Worm (Caenorhabditis elegans) whole organism, L4 larva: ENCODE data around the gene gpa-1.
"Not testable (repeated sequence)": the region's sequence is repeated elsewhere in the genome, so short reads cannot be mapped to it uniquely, and the experiment has no call there.

ENCODE experiments used
- F10B5.3 ChIP-seq: sonication (generic microtip); optimal IDR thresholded peaks from 2 replicates; lab custom pipeline; 2016; ENCODE audit warnings: mild to moderate bottlenecking, missing genetic modification characterization, missing compliant biosample characterization
- F49E8.2 ChIP-seq: sonication (generic microtip); optimal IDR thresholded peaks from 2 replicates; lab custom pipeline; 2016; ENCODE audit warnings: missing compliant biosample characterization, mild to moderate bottlenecking, missing genetic modification characterization, borderline replicate concordance
- T26A8.4 ChIP-seq: fragments of 200-800 bp; sonication (Bioruptor generic); IDR thresholded peaks from 2 replicates; pipeline ENCODE4 v1.3.6; 2022; ENCODE audit warnings: missing genetic modification characterization, missing compliant biosample characterization
- Y48G9A.11 ChIP-seq: fragments of 200-800 bp; sonication (Bioruptor generic); IDR thresholded peaks from 2 replicates; pipeline ENCODE4 v1.3.6; 2022; ENCODE audit warnings: missing genetic modification reagents, missing genetic modification characterization, missing compliant biosample characterization
- arid-1 ChIP-seq: fragments of 200-800 bp; sonication (Bioruptor generic); conservative IDR thresholded peaks from 2 replicates; pipeline ENCODE4 v1.3.6; 2022; ENCODE audit warnings: missing genetic modification reagents, missing genetic modification characterization, missing compliant biosample characterization
- ceh-44 ChIP-seq: fragments of 200-800 bp; sonication (Bioruptor generic); IDR thresholded peaks from 2 replicates; pipeline ENCODE4 v1.3.6; 2022; ENCODE audit warnings: missing genetic modification reagents, missing genetic modification characterization, missing compliant biosample characterization
- daf-16 ChIP-seq, 3 experiments: sonication (generic microtip); optimal IDR thresholded peaks; 2 replicates each; lab custom pipeline; 2016 to 2017; ENCODE audit warnings: missing genetic modification characterization in 3 of 3, missing genetic modification reagents in 3 of 3, mild to moderate bottlenecking in 2 of 3, missing compliant biosample characterization in 2 of 3, missing biosample characterization in 1 of 3, moderate library complexity in 1 of 3
- dmd-6 ChIP-seq: fragments of 200-800 bp; sonication (Bioruptor generic); IDR thresholded peaks from 2 replicates; pipeline ENCODE4 v1.3.6; 2022; ENCODE audit warnings: missing genetic modification reagents, missing genetic modification characterization, missing compliant biosample characterization
- dmd-8 ChIP-seq: fragments of 200-800 bp; sonication (Bioruptor generic); IDR thresholded peaks from 2 replicates; pipeline ENCODE4 v1.3.6; 2022; ENCODE audit warnings: missing genetic modification characterization, missing compliant biosample characterization
- duxl-1 ChIP-seq: sonication (generic microtip); optimal IDR thresholded peaks from 2 replicates; lab custom pipeline; 2016; ENCODE audit warnings: mild to moderate bottlenecking, missing genetic modification characterization, moderate library complexity, missing compliant biosample characterization; ENCODE audit not compliant: poor library complexity
- dve-1 ChIP-seq: sonication (generic microtip); optimal IDR thresholded peaks from 2 replicates; lab custom pipeline; 2017; ENCODE audit warnings: antibody characterized with exemption, mild to moderate bottlenecking, missing genetic modification characterization, missing compliant biosample characterization; ENCODE audit not compliant: insufficient read depth
- hlh-11 ChIP-seq: fragments of 200-800 bp; sonication (Bioruptor generic); optimal IDR thresholded peaks from 2 replicates; lab custom pipeline; 2018; ENCODE audit warnings: mild to moderate bottlenecking, missing genetic modification characterization, missing compliant biosample characterization
- hlh-30 ChIP-seq: sonication (generic microtip); optimal IDR thresholded peaks from 2 replicates; lab custom pipeline; 2017; ENCODE audit warnings: antibody characterized with exemption, mild to moderate bottlenecking, missing genetic modification characterization, missing compliant biosample characterization; ENCODE audit not compliant: insufficient read depth
- lin-38 ChIP-seq: fragments of 200-800 bp; sonication (Bioruptor generic); IDR thresholded peaks from 2 replicates; pipeline ENCODE4 v1.3.6; 2022; ENCODE audit warnings: missing genetic modification reagents, missing genetic modification characterization, missing compliant biosample characterization
- madf-5 ChIP-seq, 2 experiments: fragments of 200-800 bp; sonication (Bioruptor generic); IDR thresholded peaks; 2 replicates each; pipeline ENCODE4 v1.3.6; 2022; ENCODE audit warnings: missing compliant biosample characterization in 2 of 2, missing genetic modification characterization in 2 of 2
- mdt-29 ChIP-seq: fragments of 200-800 bp; sonication (Bioruptor generic); IDR thresholded peaks from 2 replicates; pipeline ENCODE4 v1.3.6; 2022; ENCODE audit warnings: missing genetic modification reagents, missing genetic modification characterization, missing compliant biosample characterization
- mep-1 ChIP-seq: fragments of 150-350 bp; sonication (generic microtip); optimal IDR thresholded peaks from 3 replicates; lab custom pipeline; 2014; ENCODE audit warnings: missing biosample characterization, missing genetic modification characterization
- mes-2 ChIP-seq: sonication (generic microtip); optimal IDR thresholded peaks from 2 replicates; lab custom pipeline; 2016; ENCODE audit warnings: missing genotype, mild to moderate bottlenecking, missing genetic modification characterization, missing compliant biosample characterization; ENCODE audit not compliant: poor library complexity, severe bottlenecking
- mxl-2 ChIP-seq: fragments of 200-800 bp; sonication (Bioruptor generic); conservative IDR thresholded peaks from 2 replicates; pipeline ENCODE4 v1.3.6; 2022; ENCODE audit warnings: missing genetic modification reagents, missing genetic modification characterization, missing compliant biosample characterization
- mxl-3 ChIP-seq: fragments of 200-800 bp; sonication (Bioruptor generic); optimal IDR thresholded peaks from 2 replicates; lab custom pipeline; 2018; ENCODE audit warnings: mild to moderate bottlenecking, missing genetic modification characterization, missing compliant biosample characterization
- nhr-102 ChIP-seq: sonication (generic microtip); optimal IDR thresholded peaks from 2 replicates; lab custom pipeline; 2016; ENCODE audit warnings: mild to moderate bottlenecking, missing genetic modification characterization, moderate library complexity, missing compliant biosample characterization
- nhr-41 ChIP-seq: fragments of 200-800 bp; sonication (Bioruptor generic); IDR thresholded peaks from 2 replicates; pipeline ENCODE4 v1.3.6; 2022; ENCODE audit warnings: missing genetic modification reagents, missing genetic modification characterization, missing compliant biosample characterization
- nhr-48 ChIP-seq: sonication (generic microtip); optimal IDR thresholded peaks from 2 replicates; lab custom pipeline; 2016; ENCODE audit warnings: mild to moderate bottlenecking, missing genetic modification characterization, missing compliant biosample characterization
- pha-4 ChIP-seq, 2 experiments: fragments of 150-350 bp in 1 of 2; fragments of 200-800 bp in 1 of 2; sonication (Bioruptor generic) in 1 of 2; IDR thresholded peaks in 1 of 2; optimal IDR thresholded peaks in 1 of 2; 2 replicates each; pipeline versions ENCODE4 v1.3.6 to Lab custom; 2014 to 2022; ENCODE audit warnings: missing genetic modification characterization in 2 of 2, missing genetic modification reagents in 2 of 2, missing biosample characterization in 1 of 2, missing compliant biosample characterization in 1 of 2
- php-3 ChIP-seq: fragments of 200-800 bp; sonication (Bioruptor generic); IDR thresholded peaks from 2 replicates; pipeline ENCODE4 v1.3.6; 2022; ENCODE audit warnings: missing genetic modification reagents, missing genetic modification characterization, missing compliant biosample characterization
- pqm-1 ChIP-seq: sonication (generic microtip); optimal IDR thresholded peaks from 2 replicates; lab custom pipeline; 2017; ENCODE audit warnings: missing biosample characterization, missing genetic modification characterization
- rbr-2 ChIP-seq: sonication (generic microtip); optimal IDR thresholded peaks from 2 replicates; lab custom pipeline; 2016; ENCODE audit warnings: missing genotype, missing genetic modification characterization, missing compliant biosample characterization
- saeg-2 ChIP-seq: fragments of 200-800 bp; sonication (Bioruptor generic); IDR thresholded peaks from 2 replicates; pipeline ENCODE4 v1.3.6; 2022; ENCODE audit warnings: missing genetic modification reagents, missing genetic modification characterization, missing compliant biosample characterization
- snpc-1.2 ChIP-seq: fragments of 200-800 bp; sonication (Bioruptor generic); IDR thresholded peaks from 2 replicates; pipeline ENCODE4 v1.3.6; 2022; ENCODE audit warnings: missing genetic modification reagents, missing genetic modification characterization, missing compliant biosample characterization
- snpc-4 ChIP-seq: fragments of 150-350 bp; optimal IDR thresholded peaks from 2 replicates; lab custom pipeline; 2014; ENCODE audit warnings: missing biosample characterization, missing genetic modification characterization
- spr-1 ChIP-seq: sonication (generic microtip); optimal IDR thresholded peaks from 2 replicates; lab custom pipeline; 2016; ENCODE audit warnings: mild to moderate bottlenecking, missing genetic modification characterization, missing compliant biosample characterization
- tra-1 ChIP-seq: fragments of 200-800 bp; sonication (Bioruptor generic); IDR thresholded peaks from 2 replicates; pipeline ENCODE4 v1.3.6; 2022; ENCODE audit warnings: missing genetic modification reagents, missing genetic modification characterization, missing compliant biosample characterization
- unc-130 ChIP-seq: sonication (generic microtip); optimal IDR thresholded peaks from 2 replicates; lab custom pipeline; 2016; ENCODE audit warnings: missing genetic modification reagents, missing genetic modification characterization, missing compliant biosample characterization
- vab-7 ChIP-seq: fragments of 200-800 bp; sonication (Bioruptor generic); IDR thresholded peaks from 2 replicates; pipeline ENCODE4 v1.3.6; 2022; ENCODE audit warnings: missing genetic modification reagents, missing genetic modification characterization, missing compliant biosample characterization
- zip-2 ChIP-seq: fragments of 150-350 bp; optimal IDR thresholded peaks from 2 replicates; lab custom pipeline; 2014; ENCODE audit warnings: missing biosample characterization, missing genetic modification characterization

The gpa-1 gene

DNA sequence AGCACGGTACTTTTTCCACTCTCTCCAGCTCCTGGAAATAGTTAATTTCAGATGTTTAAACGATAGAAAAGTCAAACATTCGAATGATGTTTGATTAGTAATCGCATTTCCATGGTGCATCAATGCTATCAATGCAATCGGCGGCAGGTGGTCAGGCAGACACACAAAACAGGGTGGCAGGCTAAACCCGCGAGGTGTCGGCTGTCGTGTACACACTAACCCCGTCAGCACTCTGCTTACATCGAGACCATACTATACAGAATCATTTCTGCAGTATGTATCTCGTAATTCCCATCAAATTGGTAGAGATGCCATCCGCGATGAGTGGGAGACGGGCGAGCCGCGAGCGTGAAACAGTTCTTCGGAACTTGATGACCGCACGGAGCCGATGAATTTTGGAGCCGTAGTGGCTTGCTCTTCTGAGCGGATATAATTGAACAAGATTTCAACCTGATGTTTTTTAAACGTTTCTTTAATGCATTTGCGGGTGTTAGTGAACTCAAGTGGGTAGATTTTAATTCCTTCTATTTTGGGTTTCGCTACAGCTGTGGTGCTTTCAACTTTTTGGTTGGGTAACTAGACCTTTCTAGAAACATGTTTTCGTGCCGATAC, 678 bp downstream of the gpa-1 start:
- TF ChIP-seq zip-2 (tag; lab: Kevin White, UChicago) (peak; percentile 26), tra-1 (GFP tag; lab: Robert Waterston, UW) (0 out of 2 replicates have a peak, but pooled peaks have one; percentile 26), ceh-44 (peak; percentile 81), php-3 (GFP tag; lab: Robert Waterston, UW) (peak; percentile 60), hlh-30 (tag; lab: Kevin White, UChicago) (peak; percentile 46), rbr-2 (tag; lab: Kevin White, UChicago) (peak; percentile 27), F10B5.3 (tag; lab: Kevin White, UChicago) (peak; percentile 35), duxl-1 (peak; percentile 70), snpc-4 (tag; lab: Kevin White, UChicago) (peak; percentile 85), pha-4 (GFP tag; IDR thresholded peaks at IDR 0.05; lab: Robert Waterston, UW) (peak; percentile 69), nhr-48 (peak; percentile 58), unc-130 (GFP tag; lab: Kevin White, UChicago) (peak; percentile 19), nhr-41 (0 out of 2 replicates have a peak, but pooled peaks have one; percentile 7), arid-1 (peak; percentile 85), Y48G9A.11 (peak; percentile 60), F49E8.2 (peak; percentile 84), snpc-1.2 (peak; percentile 92), dmd-6 (GFP tag; lab: Robert Waterston, UW) (peak; percentile 83), mes-2 (tag; lab: Kevin White, UChicago) (peak; percentile 77), pqm-1 (peak; percentile 3), lin-38 (GFP tag; lab: Robert Waterston, UW) (peak; percentile 72), mxl-2 (GFP tag; lab: Robert Waterston, UW) (0 out of 2 replicates have a peak, but pooled peaks have one; percentile 20), hlh-11 (tag; lab: Kevin White, UChicago) (peak; percentile 81), madf-5 (GFP tag; IDR thresholded peaks at IDR 0.05; lab: Robert Waterston, UW) (0 out of 4 replicates have a peak, but pooled peaks of 1 of the 2 experiments have one; percentile 30), saeg-2 (GFP tag; lab: Robert Waterston, UW) (0 out of 2 replicates have a peak, but pooled peaks have one; percentile 37), daf-16 (GFP tag; optimal IDR thresholded peaks at IDR 0.05; lab: Kevin White, UChicago) (peak; percentile 30 to 33), daf-16 (tag; optimal IDR thresholded peaks at IDR 0.05; lab: Kevin White, UChicago) (peak; percentile 62), mxl-3 (GFP tag; lab: Kevin White, UChicago) (peak; percentile 63), dve-1 (peak; percentile 70), nhr-102 (tag; lab: Kevin White, UChicago) (peak; percentile 76), mep-1 (tag; lab: Kevin White, UChicago) (peak; percentile 50), spr-1 (tag; lab: Kevin White, UChicago) (peak; percentile 48)
- TF ChIP-seq pha-4 (tag; optimal IDR thresholded peaks at IDR 0.05; lab: Kevin White, UChicago): not testable (repeated sequence)

DNA sequence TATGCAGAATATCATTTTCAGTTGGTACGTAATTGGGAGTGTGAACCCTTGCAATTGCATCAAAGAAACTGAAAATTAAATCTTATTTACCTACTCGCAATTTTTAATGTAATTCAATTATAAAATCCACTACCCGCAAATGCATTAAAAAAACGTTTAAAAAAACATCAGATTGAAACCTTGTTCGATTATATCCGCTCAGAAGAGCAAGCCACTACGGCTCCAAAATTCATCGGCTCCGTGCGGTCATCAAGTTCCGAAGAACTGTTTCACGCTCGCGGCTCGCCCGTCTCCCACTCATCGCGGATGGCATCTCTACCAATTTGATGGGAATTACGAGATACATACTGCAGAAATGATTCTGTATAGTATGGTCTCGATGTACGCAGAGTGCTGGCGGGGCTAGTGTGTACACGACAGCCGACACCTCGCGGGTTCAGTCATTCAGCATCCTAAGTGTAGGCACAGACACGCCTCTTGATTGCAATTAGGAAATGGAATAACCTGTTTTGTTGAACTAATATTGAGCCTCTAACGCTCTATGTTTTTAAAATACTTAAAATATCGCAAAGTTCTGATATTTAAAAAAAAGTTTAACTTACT, 2.0 kb downstream of the gpa-1 start:
- peak; percentile 60 for TF ChIP-seq lin-38 (GFP tag; lab: Robert Waterston, UW)
- peak; percentile 25; the same call in 1 of the 2 replicates for TF ChIP-seq php-3 (GFP tag; lab: Robert Waterston, UW)
- TF ChIP-seq T26A8.4 (GFP tag; lab: Robert Waterston, UW): peak; percentile 58
- peak; percentile 41; the same call in 1 of the 2 replicates for TF ChIP-seq dmd-6 (GFP tag; lab: Robert Waterston, UW)
- peak; percentile 27 for TF ChIP-seq nhr-48
- TF ChIP-seq mes-2 (tag; lab: Kevin White, UChicago): peak; percentile 54
- TF ChIP-seq mdt-29: peak; percentile 13; the same call in 1 of the 2 replicates
- peak; percentile 84 for TF ChIP-seq snpc-1.2
- peak; percentile 52; the same call in 1 of the 2 replicates for TF ChIP-seq vab-7 (GFP tag; lab: Robert Waterston, UW)
- TF ChIP-seq hlh-11 (tag; lab: Kevin White, UChicago): peak; percentile 37
- TF ChIP-seq nhr-102 (tag; lab: Kevin White, UChicago): peak; percentile 32
- peak; percentile 59; the same call in 1 of the 2 replicates for TF ChIP-seq Y48G9A.11
- 0 out of 2 replicates have a peak, but pooled peaks have one; percentile 67 for TF ChIP-seq ceh-44
- peak; percentile 43 for TF ChIP-seq mep-1 (tag; lab: Kevin White, UChicago)
- TF ChIP-seq unc-130 (GFP tag; lab: Kevin White, UChicago): peak; percentile 53
- peak; percentile 74 for TF ChIP-seq snpc-4 (tag; lab: Kevin White, UChicago)
- TF ChIP-seq dve-1: peak; percentile 5
- TF ChIP-seq dmd-8: 0 out of 2 replicates have a peak, but pooled peaks have one; percentile 56
- TF ChIP-seq F49E8.2: peak; percentile 76
- not testable (repeated sequence) for TF ChIP-seq daf-16 (GFP tag; optimal IDR thresholded peaks at IDR 0.05; lab: Kevin White, UChicago)
- peak; percentile 21 for TF ChIP-seq daf-16 (tag; optimal IDR thresholded peaks at IDR 0.05; lab: Kevin White, UChicago)
